Worm (Caenorhabditis elegans) whole organism, young adult: ENCODE measurements around the gene Y45F3A.1.

Experiments
- F39B2.1 ChIP-seq: fragments of 200-800 bp; sonication (Bioruptor generic); IDR thresholded peaks from 2 replicates; pipeline ENCODE4 v1.3.6; 2022; ENCODE audit warnings: missing genetic modification reagents, missing genetic modification characterization, missing compliant biosample characterization
- F55B11.4 ChIP-seq: sonication (generic microtip); optimal IDR thresholded peaks from 2 replicates; lab custom pipeline; 2016; ENCODE audit warnings: missing compliant biosample characterization, missing genetic modification characterization, borderline replicate concordance; ENCODE audit not compliant: insufficient read depth
- F57C9.4 ChIP-seq: sonication (generic microtip); optimal IDR thresholded peaks from 2 replicates; lab custom pipeline; 2017; ENCODE audit warnings: mild to moderate bottlenecking, missing genetic modification characterization, missing compliant biosample characterization
- Y53G8AR.9 ChIP-seq: fragments of 200-800 bp; sonication (Bioruptor generic); conservative IDR thresholded peaks from 2 replicates; pipeline ENCODE4 v1.3.6; 2022; ENCODE audit warnings: missing genetic modification reagents, missing genetic modification characterization, missing compliant biosample characterization
- Y56A3A.18 ChIP-seq: fragments of 200-800 bp; sonication (Bioruptor generic); IDR thresholded peaks from 2 replicates; pipeline ENCODE4 v1.3.6; 2022; ENCODE audit warnings: missing genetic modification reagents, missing genetic modification characterization, missing compliant biosample characterization
- Y67H2A.10 ChIP-seq: fragments of 200-800 bp; sonication (Bioruptor generic); conservative IDR thresholded peaks from 2 replicates; pipeline ENCODE4 v1.3.6; 2022; ENCODE audit warnings: missing genetic modification reagents, missing genetic modification characterization, missing compliant biosample characterization
- ZK185.1 ChIP-seq: sonication (generic microtip); optimal IDR thresholded peaks from 2 replicates; lab custom pipeline; 2016; ENCODE audit warnings: mild to moderate bottlenecking, missing genetic modification characterization, missing compliant biosample characterization; ENCODE audit not compliant: poor library complexity, severe bottlenecking
- akir-1 ChIP-seq: fragments of 200-800 bp; sonication (Bioruptor generic); optimal IDR thresholded peaks from 2 replicates; lab custom pipeline; 2018; ENCODE audit warnings: mild to moderate bottlenecking, missing genetic modification characterization, moderate library complexity, missing compliant biosample characterization
- atf-7 ChIP-seq: sonication (generic microtip); optimal IDR thresholded peaks from 2 replicates; lab custom pipeline; 2017; ENCODE audit warnings: mild to moderate bottlenecking, missing genetic modification characterization, missing compliant biosample characterization
- attf-5 ChIP-seq: fragments of 200-800 bp; sonication (Bioruptor generic); optimal IDR thresholded peaks from 2 replicates; lab custom pipeline; 2018; ENCODE audit warnings: mild to moderate bottlenecking, missing genetic modification characterization, missing compliant biosample characterization
- cebp-1 ChIP-seq, 2 experiments: fragments of 200-800 bp in 1 of 2; sonication (Bioruptor generic) in 1 of 2; sonication (generic microtip) in 1 of 2; IDR thresholded peaks in 1 of 2; optimal IDR thresholded peaks in 1 of 2; 2 replicates each; pipeline versions ENCODE4 v1.3.6 to Lab custom; 2017 to 2022; ENCODE audit warnings: missing compliant biosample characterization in 2 of 2, missing genetic modification characterization in 2 of 2, mild to moderate bottlenecking in 1 of 2, missing genetic modification reagents in 1 of 2, moderate library complexity in 1 of 2
- ceh-58 ChIP-seq: fragments of 200-800 bp; sonication (Bioruptor generic); IDR thresholded peaks from 2 replicates; pipeline ENCODE4 v1.3.6; 2022; ENCODE audit warnings: missing genetic modification characterization, missing compliant biosample characterization
- chd-7 ChIP-seq: sonication (generic microtip); optimal IDR thresholded peaks from 2 replicates; lab custom pipeline; 2016; ENCODE audit warnings: mild to moderate bottlenecking, missing genetic modification characterization, moderate library complexity, missing compliant biosample characterization
- dox-1 ChIP-seq: fragments of 200-800 bp; sonication (Bioruptor generic); IDR thresholded peaks from 2 replicates; pipeline ENCODE4 v1.3.6; 2022; ENCODE audit warnings: missing genetic modification reagents, missing genetic modification characterization, missing compliant biosample characterization
- egl-18 ChIP-seq: fragments of 200-800 bp; sonication (Bioruptor generic); IDR thresholded peaks from 2 replicates; pipeline ENCODE4 v1.3.6; 2022; ENCODE audit warnings: missing genetic modification reagents, missing genetic modification characterization, missing compliant biosample characterization
- egrh-3 ChIP-seq: fragments of 200-800 bp; sonication (Bioruptor generic); IDR thresholded peaks from 2 replicates; pipeline ENCODE4 v1.3.6; 2022; ENCODE audit warnings: missing genetic modification reagents, missing genetic modification characterization, missing compliant biosample characterization
- ets-4 ChIP-seq: fragments of 200-800 bp; sonication (Bioruptor generic); optimal IDR thresholded peaks from 2 replicates; lab custom pipeline; 2018; ENCODE audit warnings: mild to moderate bottlenecking, missing genetic modification characterization, missing compliant biosample characterization
- hmg-20 ChIP-seq: fragments of 200-800 bp; sonication (Bioruptor generic); IDR thresholded peaks from 2 replicates; pipeline ENCODE4 v1.3.6; 2022; ENCODE audit warnings: missing genetic modification reagents, missing genetic modification characterization, missing compliant biosample characterization
- let-526 ChIP-seq: fragments of 200-800 bp; sonication (Bioruptor generic); IDR thresholded peaks from 2 replicates; pipeline ENCODE4 v1.3.6; 2022; ENCODE audit warnings: missing genetic modification reagents, missing genetic modification characterization, missing compliant biosample characterization
- let-607 ChIP-seq, 2 experiments: fragments of 200-800 bp in 1 of 2; sonication (Bioruptor generic) in 1 of 2; sonication (generic microtip) in 1 of 2; optimal IDR thresholded peaks; 2 replicates each; lab custom pipeline; 2016 to 2018; ENCODE audit warnings: mild to moderate bottlenecking in 2 of 2, missing compliant biosample characterization in 2 of 2, missing genetic modification characterization in 2 of 2, moderate library complexity in 2 of 2, missing genotype in 1 of 2
- lin-40 ChIP-seq: sonication (generic microtip); optimal IDR thresholded peaks from 2 replicates; lab custom pipeline; 2016; ENCODE audit warnings: missing genetic modification characterization, mild to moderate bottlenecking, missing compliant biosample characterization, missing genotype, missing genetic modification reagents
- lin-54 ChIP-seq: fragments of 200-800 bp; sonication (Bioruptor generic); optimal IDR thresholded peaks from 2 replicates; lab custom pipeline; 2018; ENCODE audit warnings: mild to moderate bottlenecking, missing genetic modification characterization, missing compliant biosample characterization
- lsl-1 ChIP-seq: fragments of 200-800 bp; sonication (Bioruptor generic); optimal IDR thresholded peaks from 2 replicates; lab custom pipeline; 2018; ENCODE audit warnings: mild to moderate bottlenecking, missing genetic modification characterization, moderate library complexity, missing compliant biosample characterization
- madf-10 ChIP-seq: sonication (generic microtip); optimal IDR thresholded peaks from 2 replicates; lab custom pipeline; 2016; ENCODE audit warnings: mild to moderate bottlenecking, missing genetic modification characterization, missing compliant biosample characterization
- mcd-1 ChIP-seq: fragments of 200-800 bp; sonication (Bioruptor generic); IDR thresholded peaks from 2 replicates; pipeline ENCODE4 v1.3.6; 2022; ENCODE audit warnings: missing genetic modification reagents, missing genetic modification characterization, missing compliant biosample characterization
- nhr-120 ChIP-seq: fragments of 200-800 bp; sonication (Bioruptor generic); IDR thresholded peaks from 2 replicates; pipeline ENCODE4 v1.3.6; 2022; ENCODE audit warnings: missing genetic modification characterization, missing compliant biosample characterization
- nhr-80 ChIP-seq: sonication (generic microtip); optimal IDR thresholded peaks from 2 replicates; lab custom pipeline; 2016; ENCODE audit warnings: missing genetic modification characterization, missing compliant biosample characterization
- pha-4 ChIP-seq: fragments of 150-350 bp; sonication (generic microtip); optimal IDR thresholded peaks from 2 replicates; lab custom pipeline; 2014; ENCODE audit warnings: missing biosample characterization, missing genetic modification reagents, missing genetic modification characterization
- rpc-1 ChIP-seq, 2 experiments: fragments of 150-350 bp in 1 of 2; sonication (generic microtip) in 1 of 2; optimal IDR thresholded peaks; 2 replicates each; lab custom pipeline; 2014 to 2018; ENCODE audit warnings: missing biosample characterization in 1 of 2, missing genetic modification characterization in 1 of 2, missing genetic modification reagents in 1 of 2, missing genotype in 1 of 2
- sdz-38 ChIP-seq: sonication (generic microtip); optimal IDR thresholded peaks from 2 replicates; lab custom pipeline; 2016; ENCODE audit warnings: missing genotype, missing genetic modification characterization, missing compliant biosample characterization
- sea-2 ChIP-seq: fragments of 200-800 bp; sonication (Bioruptor generic); IDR thresholded peaks from 2 replicates; pipeline ENCODE4 v1.3.6; 2022; ENCODE audit warnings: missing genetic modification characterization, missing compliant biosample characterization
- snpc-4 ChIP-seq, 5 experiments: fragments of 150-350 bp in 1 of 5; sonication (generic microtip) in 4 of 5; optimal IDR thresholded peaks; 2 replicates each; lab custom pipeline; 2014 to 2018; ENCODE audit warnings: missing genetic modification characterization in 5 of 5, missing biosample characterization in 3 of 5, antibody characterized with exemption in 2 of 5, mild to moderate bottlenecking in 2 of 5, missing compliant biosample characterization in 2 of 5, missing genotype in 2 of 5, moderate library complexity in 2 of 5, missing genetic modification reagents in 1 of 5
- tbp1 ChIP-seq: fragments of 200-800 bp; sonication (Bioruptor generic); optimal IDR thresholded peaks from 2 replicates; lab custom pipeline; 2018; ENCODE audit warnings: mild to moderate bottlenecking, missing genetic modification characterization, missing compliant biosample characterization
- tbx-9 ChIP-seq: sonication (generic microtip); optimal IDR thresholded peaks from 2 replicates; lab custom pipeline; 2016; ENCODE audit warnings: borderline replicate concordance, missing genetic modification characterization, inconsistent platforms, missing compliant biosample characterization
- tlf-1 ChIP-seq: fragments of 200-800 bp; sonication (Bioruptor generic); optimal IDR thresholded peaks from 2 replicates; lab custom pipeline; 2018; ENCODE audit warnings: mild to moderate bottlenecking, missing genetic modification characterization, missing compliant biosample characterization
- unc-62 ChIP-seq: fragments of 150-350 bp; optimal IDR thresholded peaks from 2 replicates; lab custom pipeline; 2014; ENCODE audit warnings: missing biosample characterization, missing genetic modification reagents, missing genetic modification characterization
- xnd-1 ChIP-seq: sonication (generic microtip); optimal IDR thresholded peaks from 2 replicates; lab custom pipeline; 2016; ENCODE audit warnings: missing genotype, missing genetic modification reagents, missing genetic modification characterization, missing compliant biosample characterization
- ztf-22 ChIP-seq: fragments of 200-800 bp; sonication (Bioruptor generic); optimal IDR thresholded peaks from 2 replicates; lab custom pipeline; 2018; ENCODE audit warnings: mild to moderate bottlenecking, missing genetic modification characterization, moderate library complexity, missing compliant biosample characterization
- ztf-26 ChIP-seq: sonication (generic microtip); optimal IDR thresholded peaks from 2 replicates; lab custom pipeline; 2017; ENCODE audit warnings: missing genetic modification characterization, missing compliant biosample characterization
- ztf-28 ChIP-seq: fragments of 200-800 bp; sonication (Bioruptor generic); IDR thresholded peaks from 2 replicates; pipeline ENCODE4 v1.3.6; 2022; ENCODE audit warnings: missing genetic modification reagents, missing genetic modification characterization, missing compliant biosample characterization

Gene Y45F3A.1

ce11 chrIII:10533310-10533709 is 28.4 kb downstream of the Y45F3A.1 start:
- TF ChIP-seq attf-5 (peak; percentile 24), F55B11.4 (no peak), sdz-38 (no peak), ceh-58 (GFP tag; lab: Robert Waterston, UW) (no peak), pha-4 (no peak), mcd-1 (GFP tag; lab: Robert Waterston, UW) (no peak), ztf-22 (peak; percentile 78), nhr-80 (tag; lab: Kevin White, UChicago) (peak; percentile 96), ztf-26 (tag; lab: Kevin White, UChicago) (peak; percentile 15), tlf-1 (GFP tag; lab: Kevin White, UChicago) (peak; percentile 34), hmg-20 (GFP tag; lab: Robert Waterston, UW) (no peak), tbx-9 (tag; lab: Kevin White, UChicago) (no peak), madf-10 (tag; lab: Kevin White, UChicago) (peak; percentile 40), lin-54 (GFP tag; lab: Kevin White, UChicago) (peak; percentile 5), let-607 (tag; optimal IDR thresholded peaks at IDR 0.05; lab: Kevin White, UChicago) (peak; percentile 89 to 91), ets-4 (GFP tag; lab: Kevin White, UChicago) (peak; percentile 35), Y53G8AR.9 (GFP tag; lab: Robert Waterston, UW) (no peak), unc-62 (peak; percentile 43), F39B2.1 (no peak), ZK185.1 (no peak), snpc-4 (GFP tag; optimal IDR thresholded peaks at IDR 0.05; lab: Kevin White, UChicago) (no peak), snpc-4 (tag; optimal IDR thresholded peaks at IDR 0.05; lab: Kevin White, UChicago) (peak in 3 of 4 experiments; percentile 3 to 62 (median 33)), akir-1 (GFP tag; lab: Kevin White, UChicago) (no peak), rpc-1 (optimal IDR thresholded peaks at IDR 0.05; lab: Kevin White, UChicago) (no peak), rpc-1 (tag; optimal IDR thresholded peaks at IDR 0.05; lab: Kevin White, UChicago) (no peak), ztf-28 (GFP tag; lab: Robert Waterston, UW) (no peak), chd-7 (tag; lab: Kevin White, UChicago) (no peak), lsl-1 (GFP tag; lab: Kevin White, UChicago) (no peak), egrh-3 (no peak), sea-2 (GFP tag; lab: Robert Waterston, UW) (no peak), let-526 (GFP tag; lab: Robert Waterston, UW) (no peak), F57C9.4 (tag; lab: Kevin White, UChicago) (no peak), lin-40 (peak; percentile 30), Y67H2A.10 (GFP tag; lab: Robert Waterston, UW) (no peak), atf-7 (tag; lab: Kevin White, UChicago) (peak; percentile 32), egl-18 (GFP tag; lab: Robert Waterston, UW) (no peak), dox-1 (GFP tag; lab: Robert Waterston, UW) (peak; percentile 69), nhr-120 (GFP tag; lab: Robert Waterston, UW) (no peak), tbp1 (peak; percentile 18), cebp-1 (GFP tag; IDR thresholded peaks at IDR 0.05; lab: Robert Waterston, UW) (no peak), cebp-1 (tag; optimal IDR thresholded peaks at IDR 0.05; lab: Kevin White, UChicago) (peak; percentile 69), Y56A3A.18 (GFP tag; lab: Robert Waterston, UW) (0 out of 2 replicates have a peak, but pooled peaks have one; percentile 42), xnd-1 (tag; lab: Kevin White, UChicago) (no peak)
